In the genomic region with DNA sequence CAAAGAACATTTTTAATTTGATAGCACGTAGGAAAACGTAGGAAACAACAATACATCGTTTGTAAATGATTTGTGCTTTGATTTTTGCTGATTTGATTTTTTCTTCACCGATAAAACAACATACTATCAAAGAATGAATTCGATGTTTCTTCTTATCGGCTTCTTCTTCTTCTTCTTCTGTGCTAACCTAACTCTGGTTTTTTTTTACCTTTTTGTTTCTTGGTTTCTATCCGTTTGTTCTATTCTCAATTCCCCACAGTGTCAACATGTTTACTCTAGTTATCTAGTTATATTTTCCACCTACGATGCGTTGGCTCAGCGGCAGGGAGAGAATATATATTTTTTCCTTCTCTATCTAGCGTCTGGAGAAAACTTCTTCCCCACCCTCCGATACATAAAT, we compare ENCODE assay signal across 7 worm cellular contexts.
TF ChIP-seq lines count a peak whose summit lies in the region.

No protein-coding gene starts in this region.

TF ChIP-seq in whole organism, L1 larva, 84 proteins besides CTCF, POLR2A, EP300 and RAD21:
- TF ChIP-seq lsy-2 (tag; optimal IDR thresholded peaks at IDR 0.05; lab: Kevin White, UChicago): peak in 1 of 2 experiments; percentile 2
- TF ChIP-seq nhr-20 (tag; optimal IDR thresholded peaks at IDR 0.05; lab: Kevin White, UChicago): peak; percentile 9
- TF ChIP-seq ets-5 (GFP tag; IDR thresholded peaks at IDR 0.05; lab: Robert Waterston, UW): no peak

TF ChIP-seq in whole organism, L2 larva, 48 proteins besides CTCF, POLR2A, EP300 and RAD21:
- no peak for TF ChIP-seq nhr-25 (tag; optimal IDR thresholded peaks at IDR 0.05; lab: Kevin White, UChicago)
- peak; percentile 13 for TF ChIP-seq crh-2 (tag; optimal IDR thresholded peaks at IDR 0.05; lab: Kevin White, UChicago)
- peak; percentile 14 for TF ChIP-seq fos-1 (tag; optimal IDR thresholded peaks at IDR 0.05; lab: Kevin White, UChicago)
- TF ChIP-seq nhr-237 (tag; optimal IDR thresholded peaks at IDR 0.05; lab: Kevin White, UChicago): no peak

TF ChIP-seq in whole organism, L3 larva, 47 proteins besides CTCF, POLR2A, EP300 and RAD21:
- TF ChIP-seq daf-12 (tag; optimal IDR thresholded peaks at IDR 0.05; lab: Kevin White, UChicago): no peak
- peak; percentile 63 for TF ChIP-seq pha-4 (tag; optimal IDR thresholded peaks at IDR 0.05; lab: Kevin White, UChicago)
- no peak for TF ChIP-seq nhr-67 (tag; optimal IDR thresholded peaks at IDR 0.05; lab: Kevin White, UChicago)
- TF ChIP-seq elt-2 (tag; optimal IDR thresholded peaks at IDR 0.05; lab: Kevin White, UChicago): peak; percentile 56

TF ChIP-seq in whole organism, L4 larva, 104 proteins besides CTCF, POLR2A, EP300 and RAD21 (continues in another document):
- TF ChIP-seq mep-1 (tag; optimal IDR thresholded peaks at IDR 0.05; lab: Kevin White, UChicago) (no peak), dmd-6 (GFP tag; IDR thresholded peaks at IDR 0.05; lab: Robert Waterston, UW) (peak; percentile 13; the same call in 1 of the 2 replicates), pqm-1 (tag; optimal IDR thresholded peaks at IDR 0.05; lab: Kevin White, UChicago) (peak; percentile 27), ZK337.2 (GFP tag; IDR thresholded peaks at IDR 0.05; lab: Robert Waterston, UW) (no peak), ceh-44 (GFP tag; IDR thresholded peaks at IDR 0.05; lab: Robert Waterston, UW) (no peak), nhr-42 (GFP tag; IDR thresholded peaks at IDR 0.05; lab: Robert Waterston, UW) (no peak), aha-1 (tag; lab: Kevin White, UChicago) (peak; percentile 74), Y75B8A.6 (GFP tag; IDR thresholded peaks at IDR 0.05; lab: Robert Waterston, UW) (no peak), madf-5 (GFP tag; IDR thresholded peaks at IDR 0.05; lab: Robert Waterston, UW) (no peak), zfp-3 (GFP tag; conservative IDR thresholded peaks at IDR 0.05; lab: Robert Waterston, UW) (no peak), lin-13 (GFP tag; optimal IDR thresholded peaks at IDR 0.05; lab: Kevin White, UChicago) (no peak), nhr-77 (tag; optimal IDR thresholded peaks at IDR 0.05; lab: Kevin White, UChicago) (peak; percentile 11), ztf-11 (tag; optimal IDR thresholded peaks at IDR 0.05; lab: Kevin White, UChicago) (no peak), saeg-2 (GFP tag; IDR thresholded peaks at IDR 0.05; lab: Robert Waterston, UW) (no peak), F10B5.3 (tag; optimal IDR thresholded peaks at IDR 0.05; lab: Kevin White, UChicago) (no peak), snpc-4 (tag; optimal IDR thresholded peaks at IDR 0.05; lab: Kevin White, UChicago) (no peak), ZK546.5 (tag; optimal IDR thresholded peaks at IDR 0.05; lab: Kevin White, UChicago) (no peak), daf-16 (GFP tag; optimal IDR thresholded peaks at IDR 0.05; lab: Kevin White, UChicago) (peak in 1 of 2 experiments; percentile 40), daf-16 (tag; optimal IDR thresholded peaks at IDR 0.05; lab: Kevin White, UChicago) (peak; percentile 78), gei-8 (GFP tag; optimal IDR thresholded peaks at IDR 0.05; lab: Kevin White, UChicago) (no peak)

TF ChIP-seq in whole organism, midembryonic, 9 proteins besides CTCF, POLR2A, EP300 and RAD21:
- TF ChIP-seq T22C8.4 (GFP tag; IDR thresholded peaks at IDR 0.05; lab: Robert Waterston, UW): no peak
- no peak for TF ChIP-seq med-1 (GFP tag; optimal IDR thresholded peaks at IDR 0.05; lab: Kevin White, UChicago; ENCODE audit: insufficient read depth)
- TF ChIP-seq flt-1 (GFP tag; IDR thresholded peaks at IDR 0.05; lab: Robert Waterston, UW): 0 out of 2 replicates have a peak, but pooled peaks have one; percentile 30
- TF ChIP-seq ztf-29 (GFP tag; IDR thresholded peaks at IDR 0.05; lab: Robert Waterston, UW): no peak
- TF ChIP-seq klf-2 (GFP tag; conservative IDR thresholded peaks at IDR 0.05; lab: Robert Waterston, UW): no peak
- no peak for TF ChIP-seq tab-1 (GFP tag; IDR thresholded peaks at IDR 0.05; lab: Robert Waterston, UW)

TF ChIP-seq in whole organism, mixed stage, embryonic, 35 proteins besides CTCF, POLR2A, EP300 and RAD21:
- no peak for TF ChIP-seq ceh-39 (tag; optimal IDR thresholded peaks at IDR 0.05; lab: Kevin White, UChicago)
- TF ChIP-seq zip-8 (tag; optimal IDR thresholded peaks at IDR 0.05; lab: Kevin White, UChicago): no peak
- no peak for TF ChIP-seq mep-1 (tag; optimal IDR thresholded peaks at IDR 0.05; lab: Kevin White, UChicago)
- no peak for TF ChIP-seq lin-13 (tag; optimal IDR thresholded peaks at IDR 0.05; lab: Kevin White, UChicago)
- TF ChIP-seq ceh-83 (GFP tag; optimal IDR thresholded peaks at IDR 0.05; lab: Kevin White, UChicago): peak; percentile 22

TF ChIP-seq in whole organism, young adult, 124 proteins besides CTCF, POLR2A, EP300 and RAD21:
- TF ChIP-seq Y95B8A.8 (GFP tag; IDR thresholded peaks at IDR 0.05; lab: Robert Waterston, UW): no peak
- no peak for TF ChIP-seq F49E8.2 (tag; optimal IDR thresholded peaks at IDR 0.05; lab: Kevin White, UChicago; ENCODE audit: insufficient read depth)
- TF ChIP-seq lin-54 (GFP tag; optimal IDR thresholded peaks at IDR 0.05; lab: Kevin White, UChicago): no peak
- no peak for TF ChIP-seq efl-1 (GFP tag; optimal IDR thresholded peaks at IDR 0.05; lab: Kevin White, UChicago)
- TF ChIP-seq Y53G8AR.9 (GFP tag; conservative IDR thresholded peaks at IDR 0.05; lab: Robert Waterston, UW): no peak
- peak; percentile 1 for TF ChIP-seq nhr-80 (tag; optimal IDR thresholded peaks at IDR 0.05; lab: Kevin White, UChicago)
